Fruit fly (Drosophila melanogaster): Measurements from ENCODE around the gene GATAe.

DNA sequence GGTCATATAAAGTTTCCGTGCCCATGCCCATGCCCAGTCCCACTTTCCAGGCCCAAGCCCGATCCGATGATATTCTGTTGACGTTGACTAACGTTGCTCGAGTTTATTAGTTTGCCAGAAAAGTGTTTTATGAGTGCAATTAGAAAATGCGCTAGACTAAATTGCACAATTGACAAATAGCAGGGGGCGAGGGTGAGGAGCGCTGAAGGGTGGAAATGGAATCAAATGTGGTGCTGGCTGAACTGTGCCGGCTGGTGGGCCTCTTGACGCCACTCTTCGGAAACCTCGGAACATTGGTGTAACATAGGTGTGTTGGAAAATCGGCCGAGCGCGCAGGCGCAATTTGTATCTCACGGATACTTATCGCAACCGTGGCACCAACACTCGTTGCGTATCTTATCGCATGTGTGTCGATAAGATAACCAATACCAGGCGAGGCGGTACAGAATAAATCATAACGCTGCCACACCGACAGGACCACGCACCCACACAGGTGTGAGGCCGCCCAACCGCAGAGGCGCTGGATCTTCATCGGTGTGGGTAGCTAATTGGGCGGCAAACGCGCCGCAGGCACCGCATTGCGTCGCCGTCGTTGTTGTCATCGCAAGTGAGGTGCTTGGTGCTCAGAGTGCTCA lies 2.9 kb downstream of the GATAe start:
- no peak for TF ChIP-seq insv (optimal IDR thresholded peaks at IDR 0.05)
- no peak for TF ChIP-seq Sin3A (optimal IDR thresholded peaks at IDR 0.05)
- no peak for TF ChIP-seq psq (optimal IDR thresholded peaks at IDR 0.05)
- no peak for TF ChIP-seq Myc (optimal IDR thresholded peaks at IDR 0.05)
- no peak for TF ChIP-seq ttk (optimal IDR thresholded peaks at IDR 0.05)
- TF ChIP-seq h (optimal IDR thresholded peaks at IDR 0.05), result no peak

Measured in Kc167 (cell line).